Fruit fly (Drosophila melanogaster): ENCODE measurements around the gene AdipoR.

DNA sequence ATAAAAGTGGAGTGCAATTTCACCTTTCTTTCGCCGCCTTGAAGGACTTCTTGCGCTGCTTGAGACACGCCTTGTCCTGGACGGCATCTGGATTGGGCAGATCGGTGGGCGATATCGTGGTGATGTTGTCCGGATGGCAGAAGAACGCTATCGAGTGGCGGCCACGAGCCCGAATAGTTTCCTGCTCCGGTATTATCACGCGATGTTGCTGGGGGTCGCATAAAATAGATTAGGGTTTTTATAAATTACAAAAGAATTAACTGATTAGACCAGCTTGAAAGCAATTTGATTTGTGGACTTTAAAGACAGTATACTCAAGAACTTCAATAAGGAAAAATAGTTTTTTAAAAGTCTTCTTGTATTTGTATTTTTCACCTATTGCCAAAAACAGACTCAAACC is 27.2 kb downstream of the AdipoR start:
- no peak for TF ChIP-seq Hr83 (GFP tag; optimal IDR thresholded peaks at IDR 0.05; ENCODE audit: poor library complexity, severe bottlenecking)
- TF ChIP-seq Sp1 (GFP tag; optimal IDR thresholded peaks at IDR 0.05): no peak
- TF ChIP-seq Vsx2 (GFP tag; optimal IDR thresholded peaks at IDR 0.05; ENCODE audit: partially characterized antibody): no peak
- TF ChIP-seq usp (GFP tag; optimal IDR thresholded peaks at IDR 0.05): no peak
- no peak for TF ChIP-seq OdsH (GFP tag; optimal IDR thresholded peaks at IDR 0.05)
- no peak for TF ChIP-seq woc (GFP tag; optimal IDR thresholded peaks at IDR 0.05)

All from whole organism, wandering third instar larva.